Worm (Caenorhabditis elegans) whole organism, L4 larva: ENCODE results near the gene crb-3.
"Not testable (repeated sequence)": the region's sequence is repeated elsewhere in the genome, so short reads cannot be mapped to it uniquely, and the experiment has no call there.

Source experiments
- daf-12 ChIP-seq: fragments of 150-350 bp; optimal IDR thresholded peaks from 2 replicates; lab custom pipeline; 2014; ENCODE audit warnings: missing biosample characterization, missing genetic modification reagents, missing genetic modification characterization
- dpl-1 ChIP-seq: fragments of 150-350 bp; optimal IDR thresholded peaks from 2 replicates; lab custom pipeline; 2014; ENCODE audit warnings: missing biosample characterization, missing genetic modification reagents, missing genetic modification characterization
- fkh-10 ChIP-seq: fragments of 150-350 bp; optimal IDR thresholded peaks from 2 replicates; lab custom pipeline; 2014; ENCODE audit warnings: missing biosample characterization, missing genetic modification reagents, missing genetic modification characterization
- hif-1 ChIP-seq, 2 experiments: sonication (generic microtip); optimal IDR thresholded peaks; 2 replicates each; lab custom pipeline; 2016 to 2017; ENCODE audit warnings: missing compliant biosample characterization in 2 of 2, missing genetic modification characterization in 2 of 2, missing genetic modification reagents in 2 of 2, missing genotype in 2 of 2, mild to moderate bottlenecking in 1 of 2
- lir-3 ChIP-seq: sonication (generic microtip); optimal IDR thresholded peaks from 2 replicates; lab custom pipeline; 2016; ENCODE audit warnings: mild to moderate bottlenecking, missing genetic modification characterization, missing compliant biosample characterization
- mep-1 ChIP-seq: fragments of 150-350 bp; sonication (generic microtip); optimal IDR thresholded peaks from 3 replicates; lab custom pipeline; 2014; ENCODE audit warnings: missing biosample characterization, missing genetic modification characterization
- nhr-76 ChIP-seq: fragments of 150-350 bp; optimal IDR thresholded peaks from 2 replicates; lab custom pipeline; 2014; ENCODE audit warnings: missing biosample characterization, missing genetic modification characterization
- saeg-2 ChIP-seq: fragments of 200-800 bp; sonication (Bioruptor generic); IDR thresholded peaks from 2 replicates; pipeline ENCODE4 v1.3.6; 2022; ENCODE audit warnings: missing genetic modification reagents, missing genetic modification characterization, missing compliant biosample characterization

DNA sequence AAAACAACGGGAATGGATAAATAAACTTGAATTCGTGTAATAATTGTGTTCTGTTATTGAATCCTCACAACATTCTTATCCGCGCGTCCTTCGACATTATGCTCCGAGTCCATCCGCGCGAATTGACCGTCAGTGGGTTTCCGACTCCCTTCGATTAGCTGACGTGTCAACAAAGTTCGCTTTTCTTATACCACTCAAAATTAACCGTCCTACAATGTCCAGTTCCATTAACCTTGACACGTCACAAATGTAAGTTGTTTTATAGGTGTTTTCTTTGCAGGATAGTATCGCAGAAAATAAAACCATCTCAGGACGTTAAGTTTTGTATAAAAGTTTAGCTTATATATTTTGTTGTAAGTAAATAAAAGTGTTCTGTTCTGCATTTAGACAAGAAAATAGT, at the start of gene crb-3:
- not testable (repeated sequence) for TF ChIP-seq lir-3; fkh-10 (GFP tag; lab: Kevin White, UChicago); hif-1 (tag; optimal IDR thresholded peaks at IDR 0.05; lab: Kevin White, UChicago); daf-12 (tag; lab: Kevin White, UChicago); saeg-2 (GFP tag; lab: Robert Waterston, UW); nhr-76; mep-1 (tag; lab: Kevin White, UChicago); dpl-1
